Worm (Caenorhabditis elegans) whole organism, mixed stage, embryonic: ENCODE measurements around the gene ugt-35.
A peak's percentile ranks its signal among the peaks of the same experiment; 100 is the strongest.

Source experiments
- bed-3 ChIP-seq: fragments of 200-800 bp; sonication (Bioruptor generic); optimal IDR thresholded peaks from 3 replicates; lab custom pipeline; 2018; ENCODE audit warnings: mild to moderate bottlenecking, missing genetic modification characterization, moderate library complexity, missing compliant biosample characterization
- blmp-1 ChIP-seq: fragments of 150-350 bp; optimal IDR thresholded peaks from 2 replicates; lab custom pipeline; 2014; ENCODE audit warnings: missing biosample characterization, missing genetic modification characterization
- elt-1 ChIP-seq: sonication (generic microtip); optimal IDR thresholded peaks from 2 replicates; lab custom pipeline; 2017; ENCODE audit warnings: missing genetic modification characterization, mild to moderate bottlenecking, missing compliant biosample characterization, antibody characterized with exemption, moderate library complexity, borderline replicate concordance; ENCODE audit not compliant: insufficient read depth
- nhr-2 ChIP-seq: fragments of 150-350 bp; optimal IDR thresholded peaks from 2 replicates; lab custom pipeline; 2014; ENCODE audit warnings: missing biosample characterization, missing genetic modification characterization
- zip-8 ChIP-seq: fragments of 150-350 bp; optimal IDR thresholded peaks from 2 replicates; lab custom pipeline; 2014; ENCODE audit warnings: missing biosample characterization, missing genetic modification characterization

Gene ugt-35

DNA sequence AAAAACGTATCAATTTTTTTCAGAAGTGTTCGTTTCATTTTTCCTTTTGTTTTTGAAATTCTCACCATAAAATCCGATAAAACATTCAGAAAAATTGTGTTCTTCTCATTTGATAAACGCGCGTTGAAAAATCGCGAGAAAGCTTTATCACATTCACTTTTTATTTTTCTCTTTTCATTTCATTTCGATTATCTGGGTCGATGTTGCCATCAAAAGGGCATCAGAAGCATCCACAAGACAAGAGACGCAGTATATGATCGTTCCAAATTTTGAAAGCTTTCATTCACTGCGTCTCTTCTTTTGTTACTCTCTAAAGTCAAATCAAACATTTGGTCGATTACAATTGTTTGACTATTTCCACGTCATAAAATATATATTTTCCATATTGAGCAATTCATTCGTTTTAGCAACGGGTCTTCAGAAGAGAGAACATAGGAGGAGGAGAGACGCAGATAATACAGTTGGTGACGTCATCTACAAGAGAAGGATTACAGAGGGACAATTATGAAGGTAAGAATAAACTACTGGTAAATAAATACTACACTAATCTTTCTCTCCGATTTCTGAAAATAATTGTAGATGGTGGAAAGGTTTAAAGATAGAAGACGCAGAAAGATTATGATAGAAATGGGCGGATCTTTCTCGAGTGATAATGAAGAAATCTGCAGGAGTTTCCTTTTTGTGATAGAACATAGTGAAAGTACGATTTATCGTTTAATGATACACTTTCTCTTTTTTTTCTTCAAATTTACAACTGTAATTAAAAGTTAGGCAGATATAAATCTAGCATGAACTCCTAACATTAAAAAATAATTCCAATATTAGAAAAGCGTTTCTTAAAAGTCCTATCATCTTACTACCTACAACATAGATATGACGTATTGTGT, 51.8 kb downstream of the ugt-35 start, which contains the start of gene H27A22.1:
H27A22.1 (plus strand) TSS at position 505 of the 887 bp plus-strand sequence.
- TF ChIP-seq bed-3 (GFP tag; lab: Kevin White, UChicago), result no peak
- peak; percentile 6 for TF ChIP-seq nhr-2
- no peak for TF ChIP-seq elt-1 (tag; lab: Kevin White, UChicago)
- peak; percentile 32 for TF ChIP-seq blmp-1 (tag; lab: Kevin White, UChicago)
- peak; percentile 60 for TF ChIP-seq zip-8 (tag; lab: Kevin White, UChicago)
- TF ChIP-seq, all 35 proteins: peak for 3
